Worm (Caenorhabditis elegans) whole organism, L1 larva: ENCODE data around the gene srh-177.

Source experiments
- C04F5.9 ChIP-seq: sonication (generic microtip); optimal IDR thresholded peaks from 2 replicates; lab custom pipeline; 2016; ENCODE audit warnings: missing genetic modification characterization, missing compliant biosample characterization
- C34B4.2 ChIP-seq: sonication (generic microtip); optimal IDR thresholded peaks from 2 replicates; lab custom pipeline; 2017; ENCODE audit warnings: mild to moderate bottlenecking, missing genetic modification characterization, missing compliant biosample characterization
- Y116A8C.19 ChIP-seq: sonication (generic microtip); optimal IDR thresholded peaks from 2 replicates; lab custom pipeline; 2016; ENCODE audit warnings: missing compliant biosample characterization, missing genetic modification characterization, borderline replicate concordance
- aha-1 ChIP-seq: fragments of 150-350 bp; optimal IDR thresholded peaks from 2 replicates; lab custom pipeline; 2014; ENCODE audit warnings: missing biosample characterization, missing genetic modification characterization
- alr-1 ChIP-seq: fragments of 200-800 bp; sonication (Bioruptor generic); optimal IDR thresholded peaks from 2 replicates; lab custom pipeline; 2018; ENCODE audit warnings: borderline replicate concordance, mild to moderate bottlenecking, missing genetic modification characterization, missing compliant biosample characterization
- blmp-1 ChIP-seq: fragments of 150-350 bp; optimal IDR thresholded peaks from 2 replicates; lab custom pipeline; 2014; ENCODE audit warnings: missing biosample characterization, missing genetic modification characterization
- ceh-63 ChIP-seq: fragments of 200-800 bp; sonication (Bioruptor generic); optimal IDR thresholded peaks from 2 replicates; lab custom pipeline; 2018; ENCODE audit warnings: mild to moderate bottlenecking, missing genetic modification characterization, missing compliant biosample characterization
- ceh-8 ChIP-seq: fragments of 200-800 bp; sonication (Bioruptor generic); optimal IDR thresholded peaks from 2 replicates; lab custom pipeline; 2018; ENCODE audit warnings: mild to moderate bottlenecking, missing genetic modification characterization, moderate library complexity, missing compliant biosample characterization
- ceh-82 ChIP-seq, 3 experiments: fragments of 150-350 bp in 1 of 3; sonication (generic microtip) in 2 of 3; optimal IDR thresholded peaks; 2 replicates each; lab custom pipeline; 2014 to 2017; ENCODE audit warnings: missing biosample characterization in 3 of 3, missing genetic modification characterization in 3 of 3
- dpl-1 ChIP-seq, 3 experiments: fragments of 150-350 bp in 2 of 3; sonication (generic microtip) in 1 of 3; optimal IDR thresholded peaks; 2 replicates each; lab custom pipeline; 2014 to 2017; ENCODE audit warnings: missing biosample characterization in 3 of 3, missing genetic modification characterization in 3 of 3, missing genetic modification reagents in 3 of 3
- dsc-1 ChIP-seq: sonication (generic microtip); optimal IDR thresholded peaks from 2 replicates; lab custom pipeline; 2016; ENCODE audit warnings: mild to moderate bottlenecking, missing genetic modification characterization, missing compliant biosample characterization
- efl-1 ChIP-seq, 4 experiments: fragments of 150-350 bp; optimal IDR thresholded peaks in 3 of 4; peaks in 1 of 4; 1 replicate in 1 of 4; 2 replicates in 3 of 4; lab custom pipeline; 2014; ENCODE audit warnings: missing biosample characterization in 2 of 4, missing genetic modification characterization in 2 of 4, missing genetic modification reagents in 2 of 4
- egl-13 ChIP-seq: sonication (generic microtip); optimal IDR thresholded peaks from 2 replicates; lab custom pipeline; 2016; ENCODE audit warnings: missing genotype, missing genetic modification reagents, missing genetic modification characterization, missing compliant biosample characterization
- elt-2 ChIP-seq: sonication (generic microtip); optimal IDR thresholded peaks from 2 replicates; lab custom pipeline; 2016; ENCODE audit warnings: missing genetic modification characterization, mild to moderate bottlenecking, inconsistent platforms, missing compliant biosample characterization, missing genetic modification reagents
- fkh-10 ChIP-seq: sonication (generic microtip); optimal IDR thresholded peaks from 2 replicates; lab custom pipeline; 2017; ENCODE audit warnings: missing biosample characterization, missing genetic modification reagents, missing genetic modification characterization
- irx-1 ChIP-seq: sonication (generic microtip); optimal IDR thresholded peaks from 2 replicates; lab custom pipeline; 2016; ENCODE audit warnings: missing genetic modification characterization, missing compliant biosample characterization
- isw-1 ChIP-seq: fragments of 200-800 bp; sonication (Bioruptor generic); IDR thresholded peaks from 2 replicates; pipeline ENCODE4 v1.3.6; 2022; ENCODE audit warnings: missing genetic modification characterization, missing compliant biosample characterization
- jun-1 ChIP-seq: fragments of 150-350 bp; optimal IDR thresholded peaks from 2 replicates; lab custom pipeline; 2014; ENCODE audit warnings: missing biosample characterization, missing genetic modification reagents, missing genetic modification characterization
- lin-13 ChIP-seq: fragments of 150-350 bp; optimal IDR thresholded peaks from 2 replicates; lab custom pipeline; 2014; ENCODE audit warnings: missing biosample characterization, missing genetic modification reagents, missing genetic modification characterization
- lin-15B ChIP-seq: fragments of 150-350 bp; sonication (generic microtip); optimal IDR thresholded peaks from 3 replicates; lab custom pipeline; 2014; ENCODE audit warnings: missing biosample characterization, missing genetic modification characterization
- lin-35 ChIP-seq, 2 experiments: fragments of 150-350 bp; optimal IDR thresholded peaks; 2 replicates each; lab custom pipeline; 2014; ENCODE audit warnings: missing biosample characterization in 2 of 2, missing genetic modification characterization in 2 of 2, missing genetic modification reagents in 2 of 2
- lir-3 ChIP-seq: sonication (generic microtip); optimal IDR thresholded peaks from 2 replicates; lab custom pipeline; 2016; ENCODE audit warnings: mild to moderate bottlenecking, missing genetic modification characterization, moderate library complexity, missing compliant biosample characterization; ENCODE audit not compliant: poor library complexity
- lsy-2 ChIP-seq, 2 experiments: fragments of 150-350 bp; optimal IDR thresholded peaks; 2 replicates each; lab custom pipeline; 2014; ENCODE audit warnings: missing biosample characterization in 2 of 2, missing genetic modification characterization in 2 of 2
- mab-9 ChIP-seq: fragments of 200-800 bp; sonication (Bioruptor generic); IDR thresholded peaks from 2 replicates; pipeline ENCODE4 v1.3.6; 2022; ENCODE audit warnings: missing genetic modification reagents, missing genetic modification characterization, missing compliant biosample characterization
- mdl-1 ChIP-seq, 2 experiments: fragments of 150-350 bp; optimal IDR thresholded peaks; 2 replicates each; lab custom pipeline; 2014 to 2017; ENCODE audit warnings: missing biosample characterization in 2 of 2, missing genetic modification characterization in 2 of 2, inconsistent platforms in 1 of 2
- mef-2 ChIP-seq: fragments of 150-350 bp; optimal IDR thresholded peaks from 2 replicates; lab custom pipeline; 2014; ENCODE audit warnings: missing biosample characterization, missing genetic modification characterization
- mep-1 ChIP-seq: fragments of 150-350 bp; optimal IDR thresholded peaks from 2 replicates; lab custom pipeline; 2014; ENCODE audit warnings: missing biosample characterization, missing genetic modification characterization
- nhr-11 ChIP-seq: fragments of 150-350 bp; optimal IDR thresholded peaks from 2 replicates; lab custom pipeline; 2014; ENCODE audit warnings: missing biosample characterization, missing genetic modification characterization
- nhr-19 ChIP-seq: fragments of 200-800 bp; sonication (Bioruptor generic); conservative IDR thresholded peaks from 2 replicates; pipeline ENCODE4 v1.3.6; 2022; ENCODE audit warnings: missing genetic modification characterization, missing compliant biosample characterization
- nhr-47 ChIP-seq: sonication (generic microtip); optimal IDR thresholded peaks from 2 replicates; lab custom pipeline; 2016; ENCODE audit warnings: mild to moderate bottlenecking, missing genetic modification characterization, moderate library complexity, missing compliant biosample characterization
- nhr-71 ChIP-seq: sonication (generic microtip); optimal IDR thresholded peaks from 2 replicates; lab custom pipeline; 2016; ENCODE audit warnings: mild to moderate bottlenecking, missing genetic modification characterization, moderate library complexity, missing compliant biosample characterization
- nhr-77 ChIP-seq: fragments of 150-350 bp; optimal IDR thresholded peaks from 2 replicates; lab custom pipeline; 2014; ENCODE audit warnings: missing biosample characterization, missing genetic modification characterization
- nhr-85 ChIP-seq: sonication (generic microtip); peaks from one replicate; lab custom pipeline; 2016; ENCODE audit warnings: missing genetic modification characterization, inconsistent platforms, missing compliant biosample characterization
- snpc-4 ChIP-seq: fragments of 150-350 bp; optimal IDR thresholded peaks from 2 replicates; lab custom pipeline; 2014; ENCODE audit warnings: missing biosample characterization, missing genetic modification characterization
- sox-4 ChIP-seq: sonication (generic microtip); optimal IDR thresholded peaks from 2 replicates; lab custom pipeline; 2016; ENCODE audit warnings: missing genetic modification characterization, missing compliant biosample characterization
- sptf-1 ChIP-seq: fragments of 150-350 bp; optimal IDR thresholded peaks from 2 replicates; lab custom pipeline; 2014; ENCODE audit warnings: missing biosample characterization, missing genetic modification characterization
- sup-37 ChIP-seq: fragments of 200-800 bp; sonication (Bioruptor generic); optimal IDR thresholded peaks from 2 replicates; lab custom pipeline; 2018; ENCODE audit warnings: mild to moderate bottlenecking, missing genetic modification characterization, missing compliant biosample characterization
- swsn-7 ChIP-seq: sonication (generic microtip); optimal IDR thresholded peaks from 2 replicates; lab custom pipeline; 2016; ENCODE audit warnings: missing genetic modification characterization, missing compliant biosample characterization
- tbx-2 ChIP-seq: sonication (generic microtip); optimal IDR thresholded peaks from 2 replicates; lab custom pipeline; 2016; ENCODE audit warnings: missing genetic modification characterization, missing compliant biosample characterization
- tlp-1 ChIP-seq: fragments of 150-350 bp; optimal IDR thresholded peaks from 2 replicates; lab custom pipeline; 2014; ENCODE audit warnings: missing biosample characterization, missing genetic modification characterization
- unc-30 ChIP-seq: sonication (generic microtip); optimal IDR thresholded peaks from 2 replicates; lab custom pipeline; 2017; ENCODE audit warnings: missing biosample characterization, missing genetic modification characterization
- unc-98 ChIP-seq: fragments of 200-800 bp; sonication (Bioruptor generic); IDR thresholded peaks from 2 replicates; pipeline ENCODE4 v1.3.6; 2022; ENCODE audit warnings: missing genetic modification characterization, missing compliant biosample characterization
- xbp-1 ChIP-seq: sonication (generic microtip); optimal IDR thresholded peaks from 2 replicates; lab custom pipeline; 2016; ENCODE audit warnings: missing genetic modification characterization, missing compliant biosample characterization

The srh-177 gene

ce11 chrV:20383065-20383609 lies 14.1 kb upstream of the srh-177 start, which contains the start of gene K02E2.11 (continued):
- TF ChIP-seq lin-13 (GFP tag; lab: Kevin White, UChicago) (no peak), aha-1 (tag; lab: Kevin White, UChicago) (no peak), unc-30 (tag; lab: Kevin White, UChicago) (no peak), egl-13 (tag; lab: Kevin White, UChicago) (no peak), isw-1 (GFP tag; lab: Robert Waterston, UW) (no peak), ceh-8 (GFP tag; lab: Kevin White, UChicago) (no peak), alr-1 (tag; lab: Kevin White, UChicago) (no peak), irx-1 (tag; lab: Kevin White, UChicago) (peak; percentile 7), mef-2 (tag; lab: Kevin White, UChicago) (no peak), mab-9 (GFP tag; lab: Robert Waterston, UW) (no peak), swsn-7 (tag; lab: Kevin White, UChicago) (peak; percentile 53), lin-35 (GFP tag; optimal IDR thresholded peaks at IDR 0.05; lab: Kevin White, UChicago) (peak; percentile 23 to 60), snpc-4 (peak; percentile 19), nhr-71 (tag; lab: Kevin White, UChicago) (peak; percentile 62), nhr-11 (tag; lab: Kevin White, UChicago) (no peak), lsy-2 (tag; optimal IDR thresholded peaks at IDR 0.05; lab: Kevin White, UChicago) (peak; percentile 23 to 44), C04F5.9 (tag; lab: Kevin White, UChicago) (no peak), xbp-1 (peak; percentile 38), sox-4 (tag; lab: Kevin White, UChicago) (no peak), tbx-2 (tag; lab: Kevin White, UChicago) (peak; percentile 36), Y116A8C.19 (tag; lab: Kevin White, UChicago) (no peak), unc-98 (GFP tag; lab: Robert Waterston, UW) (no peak), ceh-82 (tag; optimal IDR thresholded peaks at IDR 0.05; lab: Kevin White, UChicago) (peak in 2 of 3 experiments; percentile 51 to 52), elt-2 (tag; lab: Kevin White, UChicago) (no peak), nhr-19 (GFP tag; lab: Robert Waterston, UW) (no peak)

- TF ChIP-seq lir-3 (no peak), xbp-1 (no peak), unc-98 (GFP tag; lab: Robert Waterston, UW) (no peak), blmp-1 (peak; percentile 54), dpl-1 (GFP tag; optimal IDR thresholded peaks at IDR 0.05; lab: Kevin White, UChicago) (peak in 1 of 3 experiments; percentile 17), mep-1 (tag; lab: Kevin White, UChicago) (peak; percentile 36), lin-15B (tag; lab: Kevin White, UChicago) (no peak), efl-1 (optimal IDR thresholded peaks at IDR 0.05; lab: Kevin White, UChicago) (peak; percentile 7 to 50), efl-1 (GFP tag; optimal IDR thresholded peaks at IDR 0.05 in 1 of 2; lab: Kevin White, UChicago) (peak in 1 of 2 experiments; percentile 92), fkh-10 (GFP tag; lab: Kevin White, UChicago) (no peak), lin-35 (GFP tag; optimal IDR thresholded peaks at IDR 0.05; lab: Kevin White, UChicago) (peak in 1 of 2 experiments; percentile 28), ceh-82 (tag; optimal IDR thresholded peaks at IDR 0.05; lab: Kevin White, UChicago) (peak in 1 of 3 experiments; percentile 22), nhr-47 (tag; lab: Kevin White, UChicago) (peak; percentile 1), nhr-85 (tag; lab: Kevin White, UChicago) (peak; percentile 5), mdl-1 (tag; optimal IDR thresholded peaks at IDR 0.05; lab: Kevin White, UChicago) (peak in 1 of 2 experiments; percentile 11), C34B4.2 (tag; lab: Kevin White, UChicago) (no peak)
These were observed 11.3 kb upstream of the srh-177 start, which contains the start of gene K02E2.6 for ce11 chrV:20380320-20380719. K02E2.6 (plus strand) TSS chrV:20380561.

- no peak for TF ChIP-seq sptf-1 (tag; lab: Kevin White, UChicago)
- TF ChIP-seq dsc-1 (tag; lab: Kevin White, UChicago) = no peak
- no peak for TF ChIP-seq snpc-4
- no peak for TF ChIP-seq nhr-11 (tag; lab: Kevin White, UChicago)
- TF ChIP-seq sup-37 = no peak
- no peak for TF ChIP-seq ceh-63 (GFP tag; lab: Kevin White, UChicago)
- no peak for TF ChIP-seq nhr-77 (tag; lab: Kevin White, UChicago)
- no peak for TF ChIP-seq jun-1
- TF ChIP-seq tlp-1 (tag; lab: Kevin White, UChicago) = no peak
- TF ChIP-seq mab-9 (GFP tag; lab: Robert Waterston, UW) = no peak
- TF ChIP-seq lir-3 = no peak
These were observed 7.0 kb upstream of the srh-177 start for ce11 chrV:20376070-20376469.
